Fruit fly (Drosophila melanogaster) whole organism, embryonic: ENCODE data around the gene CG11593.

Source experiments
- Abd-B ChIP-seq: fragments of 200-800 bp; sonication (Bioruptor generic); optimal IDR thresholded peaks from 2 replicates; lab custom pipeline; 2018; ENCODE audit warnings: missing biosample characterization, mild to moderate bottlenecking, missing genetic modification characterization, moderate library complexity
- Adf1 ChIP-seq: fragments of 200-800 bp; sonication (Bioruptor generic); IDR thresholded peaks from 2 replicates; pipeline ENCODE4 v1.3.6; 2022; ENCODE audit warnings: missing biosample characterization, missing genetic modification characterization
- CG10147 ChIP-seq: fragments of 200-800 bp; sonication (Bioruptor generic); optimal IDR thresholded peaks from 2 replicates; lab custom pipeline; 2019; ENCODE audit warnings: missing biosample characterization, mild to moderate bottlenecking, missing genetic modification characterization, moderate library complexity
- CG11093 ChIP-seq: fragments of 200-800 bp; sonication (Bioruptor generic); IDR thresholded peaks from 3 replicates; pipeline ENCODE4 v1.3.6; 2022; ENCODE audit warnings: missing biosample characterization, missing genetic modification characterization
- CG14050 ChIP-seq: fragments of 200-800 bp; sonication (Bioruptor generic); IDR thresholded peaks from 3 replicates; pipeline ENCODE4 v1.3.6; 2022; ENCODE audit warnings: missing biosample characterization, missing genetic modification characterization
- CG17359 ChIP-seq: fragments of 200-800 bp; sonication (Bioruptor generic); optimal IDR thresholded peaks from 3 replicates; lab custom pipeline; 2018; ENCODE audit warnings: missing biosample characterization, mild to moderate bottlenecking, missing genetic modification characterization, moderate library complexity
- CG2678 ChIP-seq: fragments of 200-800 bp; sonication (Bioruptor generic); optimal IDR thresholded peaks from 3 replicates; lab custom pipeline; 2019; ENCODE audit warnings: missing biosample characterization, mild to moderate bottlenecking, missing genetic modification characterization, moderate library complexity
- CG31365 ChIP-seq: fragments of 200-800 bp; sonication (Bioruptor generic); optimal IDR thresholded peaks from 2 replicates; lab custom pipeline; 2018; ENCODE audit warnings: missing biosample characterization, mild to moderate bottlenecking, missing genetic modification characterization
- CG32532 ChIP-seq: fragments of 200-800 bp; sonication (Bioruptor generic); IDR thresholded peaks from 2 replicates; pipeline ENCODE4 v1.3.6; 2022; ENCODE audit warnings: missing biosample characterization, missing genetic modification characterization
- CG33213 ChIP-seq: fragments of 200-800 bp; sonication (Bioruptor generic); optimal IDR thresholded peaks from 3 replicates; lab custom pipeline; 2016; ENCODE audit warnings: missing biosample characterization, missing genetic modification characterization
- CG4282 ChIP-seq: fragments of 200-800 bp; sonication (Bioruptor generic); optimal IDR thresholded peaks from 2 replicates; lab custom pipeline; 2016; ENCODE audit warnings: missing biosample characterization, missing genetic modification characterization
- CG4820 ChIP-seq: fragments of 200-800 bp; sonication (Bioruptor generic); optimal IDR thresholded peaks from 3 replicates; lab custom pipeline; 2016; ENCODE audit warnings: missing biosample characterization, missing genetic modification characterization
- CG5245 ChIP-seq: fragments of 200-800 bp; sonication (Bioruptor generic); optimal IDR thresholded peaks from 3 replicates; lab custom pipeline; 2016; ENCODE audit warnings: missing biosample characterization, missing genetic modification characterization
- CG6272 ChIP-seq: fragments of 200-800 bp; sonication (Bioruptor generic); IDR thresholded peaks from 2 replicates; pipeline ENCODE4 v1.3.6; 2022; ENCODE audit warnings: missing biosample characterization, missing genetic modification characterization
- CG7357 ChIP-seq: fragments of 200-800 bp; sonication (Bioruptor generic); IDR thresholded peaks from 3 replicates; pipeline ENCODE4 v1.3.6; 2022; ENCODE audit warnings: missing biosample characterization, missing genetic modification characterization
- CG8290 ChIP-seq, 3 experiments: fragments of 200-800 bp; sonication (Bioruptor generic); optimal IDR thresholded peaks; 2 replicates each; lab custom pipeline; 2016 to 2019; ENCODE audit warnings: missing biosample characterization in 3 of 3, missing genetic modification characterization in 3 of 3, mild to moderate bottlenecking in 2 of 3, moderate library complexity in 1 of 3
- Deaf1 ChIP-seq: fragments of 200-800 bp; optimal IDR thresholded peaks from 3 replicates; lab custom pipeline; 2019; ENCODE audit warnings: missing biosample characterization, mild to moderate bottlenecking, missing genetic modification characterization, moderate library complexity
- Dip2 ChIP-seq: fragments of 200-800 bp; sonication (Bioruptor generic); IDR thresholded peaks from 2 replicates; pipeline ENCODE4 v1.3.6; 2022; ENCODE audit warnings: missing biosample characterization, missing genetic modification characterization
- Dip3 ChIP-seq: fragments of 200-800 bp; sonication (Bioruptor generic); optimal IDR thresholded peaks from 3 replicates; lab custom pipeline; 2016; ENCODE audit warnings: missing biosample characterization, missing genetic modification characterization
- E2f1 ChIP-seq: fragments of 200-800 bp; sonication (Bioruptor generic); IDR thresholded peaks from 2 replicates; pipeline ENCODE4 v1.3.6; 2022; ENCODE audit warnings: missing biosample characterization, missing genetic modification characterization
- GATAe ChIP-seq: fragments of 200-800 bp; sonication (Bioruptor generic); conservative IDR thresholded peaks from 2 replicates; pipeline ENCODE4 v1.3.6; 2022; ENCODE audit warnings: missing biosample characterization, missing genetic modification characterization
- Hr78 ChIP-seq, 2 experiments: fragments of 200-800 bp in 1 of 2; fragments of >200 bp in 1 of 2; sonication (Bioruptor generic) in 1 of 2; optimal IDR thresholded peaks; 2 replicates each; lab custom pipeline; 2017 to 2019; ENCODE audit warnings: missing biosample characterization in 2 of 2, missing genetic modification characterization in 2 of 2, mild to moderate bottlenecking in 1 of 2, moderate library complexity in 1 of 2
- Lim3 ChIP-seq: fragments of 200-800 bp; sonication (Bioruptor generic); IDR thresholded peaks from 2 replicates; pipeline ENCODE4 v1.3.6; 2022; ENCODE audit warnings: missing biosample characterization, missing genetic modification characterization
- NC2α ChIP-seq: fragments of 200-800 bp; sonication (Bioruptor generic); optimal IDR thresholded peaks from 2 replicates; lab custom pipeline; 2016; ENCODE audit warnings: missing biosample characterization, missing genetic modification characterization
- Oaz ChIP-seq: fragments of 200-800 bp; sonication (Bioruptor generic); IDR thresholded peaks from 2 replicates; pipeline ENCODE4 v1.3.6; 2022; ENCODE audit warnings: missing biosample characterization, missing genetic modification characterization
- PHDP ChIP-seq: fragments of 200-800 bp; sonication (Bioruptor generic); optimal IDR thresholded peaks from 3 replicates; lab custom pipeline; 2018; ENCODE audit warnings: missing biosample characterization, mild to moderate bottlenecking, missing genetic modification characterization, moderate library complexity
- Scr ChIP-seq: fragments of 200-800 bp; sonication (Bioruptor generic); IDR thresholded peaks from 2 replicates; pipeline ENCODE4 v1.3.6; 2022; ENCODE audit warnings: missing biosample characterization, missing genetic modification characterization; ENCODE audit not compliant: partially characterized antibody
- Side ChIP-seq: fragments of 200-800 bp; sonication (Bioruptor generic); optimal IDR thresholded peaks from 2 replicates; lab custom pipeline; 2016; ENCODE audit warnings: missing biosample characterization, missing genetic modification characterization
- Spps ChIP-seq: fragments of 200-800 bp; sonication (Bioruptor generic); optimal IDR thresholded peaks from 2 replicates; lab custom pipeline; 2018; ENCODE audit warnings: missing biosample characterization, mild to moderate bottlenecking, missing genetic modification characterization
- amos ChIP-seq: fragments of 200-800 bp; sonication (Bioruptor generic); IDR thresholded peaks from 2 replicates; pipeline ENCODE4 v1.3.6; 2022; ENCODE audit warnings: missing biosample characterization, missing genetic modification characterization; ENCODE audit not compliant: partially characterized antibody
- ara ChIP-seq: fragments of 200-800 bp; sonication (Bioruptor generic); IDR thresholded peaks from 2 replicates; pipeline ENCODE4 v1.3.6; 2022; ENCODE audit warnings: missing biosample characterization, missing genetic modification characterization
- ase ChIP-seq: fragments of 200-800 bp; sonication (Bioruptor generic); IDR thresholded peaks from 3 replicates; pipeline ENCODE4 v1.3.6; 2022; ENCODE audit warnings: missing biosample characterization, missing genetic modification characterization
- bab2 ChIP-seq: fragments of 200-800 bp; sonication (Bioruptor generic); optimal IDR thresholded peaks from 2 replicates; lab custom pipeline; 2016; ENCODE audit warnings: missing biosample characterization, missing genetic modification characterization
- chinmo ChIP-seq: fragments of 200-800 bp; sonication (Bioruptor generic); IDR thresholded peaks from 4 replicates; pipeline ENCODE4 v1.3.6; 2022; ENCODE audit warnings: missing biosample characterization, missing genetic modification characterization; ENCODE audit not compliant: partially characterized antibody
- dan ChIP-seq: fragments of 200-800 bp; sonication (Bioruptor generic); IDR thresholded peaks from 2 replicates; pipeline ENCODE4 v1.3.6; 2022; ENCODE audit warnings: missing biosample characterization, missing genetic modification characterization
- en ChIP-seq: fragments of 200-800 bp; sonication (Bioruptor generic); optimal IDR thresholded peaks from 2 replicates; lab custom pipeline; 2016; ENCODE audit warnings: missing biosample characterization, missing genetic modification characterization
- ham ChIP-seq: fragments of 200-800 bp; sonication (Bioruptor generic); IDR thresholded peaks from 2 replicates; pipeline ENCODE4 v1.3.6; 2022; ENCODE audit warnings: missing biosample characterization, missing genetic modification characterization
- ind ChIP-seq: fragments of 200-800 bp; sonication (Bioruptor generic); optimal IDR thresholded peaks from 3 replicates; lab custom pipeline; 2016; ENCODE audit warnings: missing biosample characterization, missing genetic modification characterization
- insv ChIP-seq, 2 experiments: fragments of 200-800 bp; sonication (Bioruptor generic); optimal IDR thresholded peaks; 3 replicates each; lab custom pipeline; 2016 to 2018; ENCODE audit warnings: missing biosample characterization in 2 of 2, missing genetic modification characterization in 2 of 2
- kay ChIP-seq: fragments of 200-800 bp; sonication (Bioruptor generic); optimal IDR thresholded peaks from 2 replicates; lab custom pipeline; 2016; ENCODE audit warnings: missing biosample characterization, missing genetic modification characterization
- knrl ChIP-seq: fragments of 200-800 bp; sonication (Bioruptor generic); IDR thresholded peaks from 3 replicates; pipeline ENCODE4 v1.3.6; 2022; ENCODE audit warnings: missing biosample characterization, missing genetic modification characterization; ENCODE audit not compliant: partially characterized antibody
- lmd ChIP-seq: fragments of 200-800 bp; sonication (Bioruptor generic); IDR thresholded peaks from 2 replicates; pipeline ENCODE4 v1.3.6; 2022; ENCODE audit warnings: missing biosample characterization, missing genetic modification characterization
- lov ChIP-seq, 2 experiments: fragments of 200-800 bp in 1 of 2; fragments of >200 bp in 1 of 2; sonication (Bioruptor generic) in 1 of 2; IDR thresholded peaks in 1 of 2; optimal IDR thresholded peaks in 1 of 2; 2 replicates in 1 of 2; 3 replicates in 1 of 2; pipeline versions ENCODE4 v1.3.6 to Lab custom; 2017 to 2022; ENCODE audit warnings: missing biosample characterization in 1 of 2, missing genetic modification characterization in 1 of 2
- mld ChIP-seq: fragments of 200-800 bp; sonication (Bioruptor generic); IDR thresholded peaks from 3 replicates; pipeline ENCODE4 v1.3.6; 2022; ENCODE audit warnings: missing biosample characterization, missing genetic modification characterization; ENCODE audit not compliant: partially characterized antibody
- nerfin-2 ChIP-seq: fragments of 200-800 bp; sonication (Bioruptor generic); IDR thresholded peaks from 2 replicates; pipeline ENCODE4 v1.3.6; 2022; ENCODE audit warnings: missing biosample characterization, missing genetic modification characterization; ENCODE audit not compliant: partially characterized antibody
- sima ChIP-seq: fragments of 200-800 bp; sonication (Bioruptor generic); optimal IDR thresholded peaks from 2 replicates; lab custom pipeline; 2016; ENCODE audit warnings: missing biosample characterization, missing genetic modification characterization
- tio ChIP-seq: fragments of 200-800 bp; sonication (Bioruptor generic); optimal IDR thresholded peaks from 2 replicates; lab custom pipeline; 2017; ENCODE audit warnings: missing biosample characterization, missing genetic modification characterization, inconsistent platforms
- ttk ChIP-seq: fragments of 200-800 bp; sonication (Bioruptor generic); IDR thresholded peaks from 2 replicates; pipeline ENCODE4 v2.1.2; 2022; ENCODE audit warnings: missing biosample characterization, missing genetic modification characterization
- unpg ChIP-seq: fragments of 200-800 bp; sonication (Bioruptor generic); optimal IDR thresholded peaks from 3 replicates; lab custom pipeline; 2018; ENCODE audit warnings: missing biosample characterization, mild to moderate bottlenecking, missing genetic modification characterization, moderate library complexity
- zf30C ChIP-seq: fragments of 200-800 bp; sonication (Bioruptor generic); optimal IDR thresholded peaks from 3 replicates; lab custom pipeline; 2018; ENCODE audit warnings: missing biosample characterization, mild to moderate bottlenecking, missing genetic modification characterization

Gene CG11593

DNA sequence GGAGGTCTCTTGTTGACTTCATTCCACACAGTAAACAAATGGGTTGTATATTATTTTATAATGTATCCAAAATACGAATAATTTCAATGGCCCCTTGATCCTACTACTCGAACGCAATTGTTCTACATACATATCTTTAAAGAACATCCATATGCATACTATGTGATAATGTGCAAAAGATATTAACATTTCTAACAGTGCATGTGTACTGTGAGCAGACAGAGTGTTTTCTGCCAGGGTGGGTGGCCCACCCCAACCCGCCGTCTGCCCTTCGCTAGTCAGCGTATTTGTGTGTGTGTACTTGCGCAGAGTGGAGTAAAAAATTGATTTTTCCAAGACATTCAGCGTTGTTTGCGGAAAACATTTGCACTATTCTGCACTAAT, 30.7 kb upstream of the CG11593 start (continued):
- TF ChIP-seq Hr78 (GFP tag; optimal IDR thresholded peaks at IDR 0.05; lab: Kevin White, UChicago) (no peak), CG7357 (GFP tag; lab: Robert Waterston, UW) (peak; percentile 49; the same call in 2 of the 3 replicates), CG4820 (peak; percentile 53), Oaz (GFP tag; lab: Robert Waterston, UW) (no peak), en (GFP tag; lab: Kevin White, UChicago) (no peak), ase (GFP tag; lab: Robert Waterston, UW) (peak; percentile 78), CG5245 (GFP tag; lab: Kevin White, UChicago) (peak; percentile 62), dan (GFP tag; lab: Robert Waterston, UW) (no peak), ara (GFP tag; lab: Robert Waterston, UW) (peak; percentile 75), CG10147 (peak; percentile 29), CG11093 (GFP tag; lab: Robert Waterston, UW) (no peak), unpg (peak; percentile 74), CG6272 (GFP tag; lab: Robert Waterston, UW) (peak; percentile 35), sima (no peak), lov (optimal IDR thresholded peaks at IDR 0.05; lab: Kevin White, UChicago) (no peak), lov (GFP tag; IDR thresholded peaks at IDR 0.05; lab: Robert Waterston, UW) (no peak), Deaf1 (tag; lab: Kevin White, UChicago) (no peak), ham (GFP tag; lab: Robert Waterston, UW) (peak; percentile 46; the same call in 1 of the 2 replicates), CG33213 (GFP tag; lab: Kevin White, UChicago) (no peak), lmd (GFP tag; lab: Robert Waterston, UW) (peak; percentile 75), CG31365 (tag; lab: Kevin White, UChicago) (peak; percentile 7), Dip2 (GFP tag; lab: Robert Waterston, UW) (no peak), CG8290 (GFP tag; optimal IDR thresholded peaks at IDR 0.05; lab: Kevin White, UChicago) (no peak), CG8290 (tag; optimal IDR thresholded peaks at IDR 0.05; lab: Kevin White, UChicago) (peak in 1 of 2 experiments; percentile 95), knrl (GFP tag; lab: Robert Waterston, UW) (no peak), CG32532 (peak; percentile 79), Spps (peak; percentile 4), CG17359 (tag; lab: Kevin White, UChicago) (peak; percentile 75), Scr (GFP tag; lab: Robert Waterston, UW) (no peak), zf30C (GFP tag; lab: Kevin White, UChicago) (no peak), CG14050 (GFP tag; lab: Robert Waterston, UW) (peak; percentile 74), Adf1 (GFP tag; lab: Robert Waterston, UW) (no peak), Side (GFP tag; lab: Kevin White, UChicago) (peak; percentile 45), tio (GFP tag; lab: Kevin White, UChicago) (peak; percentile 23), E2f1 (GFP tag; lab: Robert Waterston, UW) (peak; percentile 81), CG2678 (tag; lab: Kevin White, UChicago) (peak; percentile 37), PHDP (peak; percentile 69), CG4282 (no peak), insv (GFP tag; optimal IDR thresholded peaks at IDR 0.05; lab: Kevin White, UChicago) (no peak), kay (GFP tag; lab: Kevin White, UChicago) (no peak), Dip3 (peak; percentile 9), ind (GFP tag; lab: Kevin White, UChicago) (peak; percentile 68), chinmo (GFP tag; lab: Robert Waterston, UW) (no peak), bab2 (GFP tag; lab: Kevin White, UChicago) (peak; percentile 57), Abd-B (GFP tag; lab: Kevin White, UChicago) (peak; percentile 14), amos (no peak), mld (GFP tag; lab: Robert Waterston, UW) (no peak), GATAe (GFP tag; lab: Robert Waterston, UW) (no peak), ttk (GFP tag; lab: Robert Waterston, UW) (peak; percentile 81), NC2α (GFP tag; lab: Kevin White, UChicago) (no peak), Lim3 (GFP tag; lab: Robert Waterston, UW) (no peak), nerfin-2 (GFP tag; lab: Robert Waterston, UW) (no peak)
